Worm (Caenorhabditis elegans) whole organism, L1 larva: ENCODE measurements around the gene F17E9.4.

Experiments used
- F16B12.6 ChIP-seq: fragments of 150-350 bp; optimal IDR thresholded peaks from 2 replicates; lab custom pipeline; 2014; ENCODE audit warnings: missing biosample characterization, missing genetic modification characterization
- ceh-8 ChIP-seq: fragments of 200-800 bp; sonication (Bioruptor generic); optimal IDR thresholded peaks from 2 replicates; lab custom pipeline; 2018; ENCODE audit warnings: mild to moderate bottlenecking, missing genetic modification characterization, moderate library complexity, missing compliant biosample characterization
- ceh-88 ChIP-seq: fragments of 200-800 bp; sonication (Bioruptor generic); IDR thresholded peaks from 2 replicates; pipeline ENCODE4 v1.3.6; 2022; ENCODE audit warnings: missing genetic modification characterization, missing compliant biosample characterization
- ceh-90 ChIP-seq: sonication (generic microtip); optimal IDR thresholded peaks from 2 replicates; lab custom pipeline; 2016; ENCODE audit warnings: missing genetic modification characterization, missing compliant biosample characterization
- dsc-1 ChIP-seq: sonication (generic microtip); optimal IDR thresholded peaks from 2 replicates; lab custom pipeline; 2016; ENCODE audit warnings: mild to moderate bottlenecking, missing genetic modification characterization, missing compliant biosample characterization
- elt-3 ChIP-seq, 6 experiments: fragments of 150-350 bp in 1 of 6; sonication (generic microtip); optimal IDR thresholded peaks; 2 replicates each; lab custom pipeline; 2017 to 2018; ENCODE audit warnings: missing biosample characterization in 6 of 6, missing genetic modification characterization in 6 of 6, inconsistent platforms in 1 of 6
- fkh-10 ChIP-seq: sonication (generic microtip); optimal IDR thresholded peaks from 2 replicates; lab custom pipeline; 2017; ENCODE audit warnings: missing biosample characterization, missing genetic modification reagents, missing genetic modification characterization
- fkh-8 ChIP-seq: sonication (generic microtip); optimal IDR thresholded peaks from 2 replicates; lab custom pipeline; 2016; ENCODE audit warnings: mild to moderate bottlenecking, missing genetic modification characterization, missing compliant biosample characterization
- lin-13 ChIP-seq: fragments of 150-350 bp; optimal IDR thresholded peaks from 2 replicates; lab custom pipeline; 2014; ENCODE audit warnings: missing biosample characterization, missing genetic modification reagents, missing genetic modification characterization
- lin-14 ChIP-seq: fragments of 200-800 bp; sonication (Bioruptor generic); optimal IDR thresholded peaks from 2 replicates; lab custom pipeline; 2018; ENCODE audit warnings: mild to moderate bottlenecking, missing genetic modification characterization, moderate library complexity, missing compliant biosample characterization
- lin-35 ChIP-seq, 2 experiments: fragments of 150-350 bp; optimal IDR thresholded peaks; 2 replicates each; lab custom pipeline; 2014; ENCODE audit warnings: missing biosample characterization in 2 of 2, missing genetic modification characterization in 2 of 2, missing genetic modification reagents in 2 of 2
- nhr-19 ChIP-seq: fragments of 200-800 bp; sonication (Bioruptor generic); conservative IDR thresholded peaks from 2 replicates; pipeline ENCODE4 v1.3.6; 2022; ENCODE audit warnings: missing genetic modification characterization, missing compliant biosample characterization
- nhr-20 ChIP-seq: sonication (generic microtip); optimal IDR thresholded peaks from 2 replicates; lab custom pipeline; 2016; ENCODE audit warnings: mild to moderate bottlenecking, missing genetic modification characterization, missing compliant biosample characterization
- nhr-237 ChIP-seq: fragments of 150-350 bp; optimal IDR thresholded peaks from 2 replicates; lab custom pipeline; 2014; ENCODE audit warnings: missing biosample characterization, missing genetic modification characterization
- nhr-85 ChIP-seq: sonication (generic microtip); peaks from one replicate; lab custom pipeline; 2016; ENCODE audit warnings: missing genetic modification characterization, inconsistent platforms, missing compliant biosample characterization
- snpc-4 ChIP-seq: fragments of 150-350 bp; optimal IDR thresholded peaks from 2 replicates; lab custom pipeline; 2014; ENCODE audit warnings: missing biosample characterization, missing genetic modification characterization
- tbx-2 ChIP-seq: sonication (generic microtip); optimal IDR thresholded peaks from 2 replicates; lab custom pipeline; 2016; ENCODE audit warnings: missing genetic modification characterization, missing compliant biosample characterization
- tlp-1 ChIP-seq: fragments of 150-350 bp; optimal IDR thresholded peaks from 2 replicates; lab custom pipeline; 2014; ENCODE audit warnings: missing biosample characterization, missing genetic modification characterization
- xbp-1 ChIP-seq: sonication (generic microtip); optimal IDR thresholded peaks from 2 replicates; lab custom pipeline; 2016; ENCODE audit warnings: missing genetic modification characterization, missing compliant biosample characterization
- zip-4 ChIP-seq: fragments of 200-800 bp; sonication (Bioruptor generic); optimal IDR thresholded peaks from 2 replicates; lab custom pipeline; 2018; ENCODE audit warnings: mild to moderate bottlenecking, missing genetic modification characterization, moderate library complexity, missing compliant biosample characterization
- ztf-11 ChIP-seq, 2 experiments: sonication (generic microtip); optimal IDR thresholded peaks; 2 replicates each; lab custom pipeline; 2016 to 2017; ENCODE audit warnings: missing genetic modification characterization in 2 of 2, missing biosample characterization in 1 of 2, missing compliant biosample characterization in 1 of 2

The F17E9.4 gene

ce11 chrIV:8396348-8396747, 48.2 kb downstream of the F17E9.4 start, which contains the start of gene timm-17B.2:
TSS of gene timm-17B.2 (plus strand) at chrIV:8396648.
- no peak for TF ChIP-seq lin-13 (GFP tag; lab: Kevin White, UChicago)
- no peak for TF ChIP-seq F16B12.6 (tag; lab: Kevin White, UChicago)

ce11 chrIV:8397814-8398213, 49.6 kb downstream of the F17E9.4 start:
- TF ChIP-seq ceh-8 (GFP tag; lab: Kevin White, UChicago): no peak
- TF ChIP-seq fkh-10 (GFP tag; lab: Kevin White, UChicago): no peak
- no peak for TF ChIP-seq ceh-90
- TF ChIP-seq lin-14 (GFP tag; lab: Kevin White, UChicago): no peak
- no peak for TF ChIP-seq nhr-85 (tag; lab: Kevin White, UChicago)
- TF ChIP-seq nhr-19 (GFP tag; lab: Robert Waterston, UW): no peak
- TF ChIP-seq xbp-1: no peak
- no peak for TF ChIP-seq elt-3 (tag; optimal IDR thresholded peaks at IDR 0.05; lab: Kevin White, UChicago)
- TF ChIP-seq fkh-8 (tag; lab: Kevin White, UChicago): no peak
- TF ChIP-seq tbx-2 (tag; lab: Kevin White, UChicago): no peak
- no peak for TF ChIP-seq dsc-1 (tag; lab: Kevin White, UChicago)
- TF ChIP-seq ceh-88: no peak
- no peak for TF ChIP-seq snpc-4 (tag; lab: Kevin White, UChicago)
- no peak for TF ChIP-seq ztf-11 (tag; optimal IDR thresholded peaks at IDR 0.05; lab: Kevin White, UChicago)
- no peak for TF ChIP-seq tlp-1
- TF ChIP-seq nhr-237 (tag; lab: Kevin White, UChicago): no peak
- no peak for TF ChIP-seq lin-35 (GFP tag; optimal IDR thresholded peaks at IDR 0.05; lab: Kevin White, UChicago)
- TF ChIP-seq nhr-20 (tag; lab: Kevin White, UChicago): no peak
- TF ChIP-seq zip-4 (GFP tag; lab: Kevin White, UChicago): no peak
